Worm (Caenorhabditis elegans): ENCODE results near the gene T25B9.8.

ce11 chrIV:10718075-10718474, 49.9 kb downstream of the T25B9.8 start:
- no peak for TF ChIP-seq R02D3.7 (tag; optimal IDR thresholded peaks at IDR 0.05)
- TF ChIP-seq snpc-4 (tag; optimal IDR thresholded peaks at IDR 0.05) = no peak
- no peak for TF ChIP-seq arid-1 (GFP tag; conservative IDR thresholded peaks at IDR 0.05)
- TF ChIP-seq nhr-76 (tag; optimal IDR thresholded peaks at IDR 0.05) = no peak
- TF ChIP-seq unc-39 (tag; optimal IDR thresholded peaks at IDR 0.05) = no peak
- no peak for TF ChIP-seq ces-1 (GFP tag; optimal IDR thresholded peaks at IDR 0.05)
- TF ChIP-seq nhr-77 (tag; optimal IDR thresholded peaks at IDR 0.05) = no peak
- no peak for TF ChIP-seq zip-11 (GFP tag; IDR thresholded peaks at IDR 0.05)

All from whole organism, L4 larva.